Fruit fly (Drosophila melanogaster): ENCODE measurements around the gene tara.

tara gene

dm6 chr3R:16208924-16209713 lies 16.3 kb upstream of the tara start (continued):
- TF ChIP-seq CG3065 (GFP tag; optimal IDR thresholded peaks at IDR 0.05) (no peak), so (GFP tag; IDR thresholded peaks at IDR 0.05) (0 out of 3 replicates have a peak, but pooled peaks have one; percentile 42), dpn (GFP tag; optimal IDR thresholded peaks at IDR 0.05) (peak in 1 of 2 experiments; percentile 39), usp (GFP tag; optimal IDR thresholded peaks at IDR 0.05) (no peak), CG11247 (GFP tag; IDR thresholded peaks at IDR 0.05) (peak; percentile 23; the same call in 1 of the 2 replicates)

dm6 chr3R:16209714-16210553 lies 15.5 kb upstream of the tara start:
- no peak for TF ChIP-seq Myb (GFP tag; optimal IDR thresholded peaks at IDR 0.05)
- TF ChIP-seq odd (GFP tag; optimal IDR thresholded peaks at IDR 0.05): peak; percentile 49
- TF ChIP-seq Atf6 (GFP tag; IDR thresholded peaks at IDR 0.05): peak; percentile 40; the same call in 1 of the 2 replicates
- peak in 1 of 2 experiments; percentile 78 for TF ChIP-seq bsh (GFP tag; optimal IDR thresholded peaks at IDR 0.05)
- peak; percentile 5 for TF ChIP-seq CG13775 (GFP tag; optimal IDR thresholded peaks at IDR 0.05)
- TF ChIP-seq danr (GFP tag; IDR thresholded peaks at IDR 0.05): no peak
- TF ChIP-seq CG3838 (GFP tag; optimal IDR thresholded peaks at IDR 0.05): no peak
- no peak for TF ChIP-seq CG12299 (tag; optimal IDR thresholded peaks at IDR 0.05)
- peak; percentile 71 for TF ChIP-seq CG11504 (tag; optimal IDR thresholded peaks at IDR 0.05)
- no peak for TF ChIP-seq Camta (GFP tag; optimal IDR thresholded peaks at IDR 0.05)
- TF ChIP-seq Sox100B (GFP tag; optimal IDR thresholded peaks at IDR 0.05): peak; percentile 66
- TF ChIP-seq sob (GFP tag; IDR thresholded peaks at IDR 0.05): 0 out of 2 replicates have a peak, but pooled peaks have one; percentile 11
- TF ChIP-seq CG11247 (GFP tag; IDR thresholded peaks at IDR 0.05): 0 out of 2 replicates have a peak, but pooled peaks have one; percentile 42
- TF ChIP-seq MTF-1 (GFP tag; optimal IDR thresholded peaks at IDR 0.05; ENCODE audit: borderline replicate concordance): no peak
- peak; percentile 33; the same call in 1 of the 2 replicates for TF ChIP-seq Drgx (GFP tag; IDR thresholded peaks at IDR 0.05)
- peak; percentile 68 for TF ChIP-seq ci (GFP tag; IDR thresholded peaks at IDR 0.05)
- TF ChIP-seq CoRest (tag; optimal IDR thresholded peaks at IDR 0.05): peak; percentile 67
- peak; percentile 18 for TF ChIP-seq CG6683 (GFP tag; optimal IDR thresholded peaks at IDR 0.05)
- peak; percentile 14 for TF ChIP-seq az2 (GFP tag; optimal IDR thresholded peaks at IDR 0.05)
- peak; percentile 52 for TF ChIP-seq grau (tag; optimal IDR thresholded peaks at IDR 0.05)
- TF ChIP-seq lbe (GFP tag; optimal IDR thresholded peaks at IDR 0.05): peak; percentile 35
- TF ChIP-seq chm (GFP tag; IDR thresholded peaks at IDR 0.05): peak; percentile 73; the same call in 1 of the 2 replicates
- TF ChIP-seq CG7745 (tag; optimal IDR thresholded peaks at IDR 0.05): no peak
- peak; percentile 55 for TF ChIP-seq CG18619 (GFP tag; optimal IDR thresholded peaks at IDR 0.05)
- peak; percentile 9; the same call in 1 of the 2 replicates for TF ChIP-seq amos (GFP tag; IDR thresholded peaks at IDR 0.05; ENCODE audit: partially characterized antibody)
- TF ChIP-seq CG7556 (GFP tag; optimal IDR thresholded peaks at IDR 0.05): peak; percentile 85
- TF ChIP-seq abd-A (tag; optimal IDR thresholded peaks at IDR 0.05): no peak
- TF ChIP-seq sqz (GFP tag; optimal IDR thresholded peaks at IDR 0.05): no peak
- TF ChIP-seq Med (GFP tag): peak; percentile 74
- no peak for TF ChIP-seq GATAe (GFP tag; conservative IDR thresholded peaks at IDR 0.05)
- peak; percentile 6 for TF ChIP-seq CG10267 (tag; optimal IDR thresholded peaks at IDR 0.05)
- no peak for TF ChIP-seq nerfin-2 (GFP tag; IDR thresholded peaks at IDR 0.05; ENCODE audit: partially characterized antibody)
- TF ChIP-seq so (GFP tag; IDR thresholded peaks at IDR 0.05): peak; percentile 41; the same call in 1 of the 3 replicates
- TF ChIP-seq HmgZ (tag; optimal IDR thresholded peaks at IDR 0.05): no peak
- 0 out of 3 replicates have a peak, but pooled peaks have one; percentile 15 for TF ChIP-seq dysf (GFP tag; IDR thresholded peaks at IDR 0.05)
- TF ChIP-seq zfh1 (GFP tag; IDR thresholded peaks at IDR 0.05): 0 out of 3 replicates have a peak, but pooled peaks have one; percentile 19
- no peak for TF ChIP-seq CG6254 (GFP tag; optimal IDR thresholded peaks at IDR 0.05)
- peak; percentile 62; the same call in 2 of the 3 replicates for TF ChIP-seq sr (GFP tag; IDR thresholded peaks at IDR 0.05)
- no peak for TF ChIP-seq Dip3 (GFP tag; optimal IDR thresholded peaks at IDR 0.05)
- TF ChIP-seq kah (GFP tag; optimal IDR thresholded peaks at IDR 0.05): no peak
- no peak for TF ChIP-seq CG33557 (GFP tag; optimal IDR thresholded peaks at IDR 0.05)
